Worm (Caenorhabditis elegans): ENCODE results near the gene F52H2.5.

The F52H2.5 gene

ce11 chrX:2591586-2592000, 31.7 kb upstream of the F52H2.5 start (continued):
- TF ChIP-seq ceh-19 (GFP tag; optimal IDR thresholded peaks at IDR 0.05) (no peak), mec-3 (tag; optimal IDR thresholded peaks at IDR 0.05; ENCODE audit: borderline replicate concordance) (no peak), Y22D7AL.16 (tag; optimal IDR thresholded peaks at IDR 0.05) (no peak), fkh-10 (GFP tag; optimal IDR thresholded peaks at IDR 0.05) (no peak), che-1 (tag; optimal IDR thresholded peaks at IDR 0.05) (no peak), F13H6.1 (tag; optimal IDR thresholded peaks at IDR 0.05) (peak; percentile 13)

ce11 chrX:2590777-2591176, 30.9 kb upstream of the F52H2.5 start:
- no peak for TF ChIP-seq ama-1 (optimal IDR thresholded peaks at IDR 0.05)
- TF ChIP-seq fax-1 (tag; optimal IDR thresholded peaks at IDR 0.05): no peak

- TF ChIP-seq ceh-2 (tag; optimal IDR thresholded peaks at IDR 0.05) (no peak), ceh-34 (tag; optimal IDR thresholded peaks at IDR 0.05) (no peak), zip-5 (tag; optimal IDR thresholded peaks at IDR 0.05) (no peak), ceh-19 (GFP tag; optimal IDR thresholded peaks at IDR 0.05) (no peak), syd-9 (tag; optimal IDR thresholded peaks at IDR 0.05) (no peak), elt-2 (tag; optimal IDR thresholded peaks at IDR 0.05) (no peak), ztf-16 (tag; optimal IDR thresholded peaks at IDR 0.05) (no peak), ets-4 (tag; optimal IDR thresholded peaks at IDR 0.05) (no peak), tbx-7 (tag; optimal IDR thresholded peaks at IDR 0.05) (no peak), dve-1 (tag; optimal IDR thresholded peaks at IDR 0.05) (no peak), T23F11.4 (GFP tag; optimal IDR thresholded peaks at IDR 0.05) (no peak), hlh-30 (tag; optimal IDR thresholded peaks at IDR 0.05; ENCODE audit: insufficient read depth) (no peak), ceh-45 (GFP tag; IDR thresholded peaks at IDR 0.05) (no peak), ceh-6 (GFP tag; optimal IDR thresholded peaks at IDR 0.05) (no peak)
These were observed 30.1 kb upstream of the F52H2.5 start for ce11 chrX:2590023-2590422.

DNA sequence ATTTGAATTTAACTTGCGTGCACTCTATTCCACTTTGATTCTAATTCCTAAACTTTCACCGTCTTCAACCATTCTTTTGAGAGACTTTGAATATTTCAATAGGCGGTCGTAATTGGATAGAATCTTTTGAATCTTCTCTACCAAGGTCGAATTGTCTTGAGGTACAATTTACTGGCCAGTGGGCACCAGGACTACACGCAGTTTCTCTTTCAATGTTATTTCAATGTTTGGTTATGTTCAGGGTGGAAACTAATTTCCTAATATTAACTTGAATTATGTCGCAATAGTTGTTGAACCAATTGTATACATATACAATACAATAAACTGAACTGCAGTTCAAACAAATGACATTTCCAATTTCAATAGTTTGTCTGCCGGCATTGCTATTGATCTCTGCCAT, 28.1 kb upstream of the F52H2.5 start:
- TF ChIP-seq elt-4 (tag; optimal IDR thresholded peaks at IDR 0.05) (no peak), C38D4.7 (GFP tag; optimal IDR thresholded peaks at IDR 0.05) (no peak), zip-5 (tag; optimal IDR thresholded peaks at IDR 0.05) (no peak), lin-11 (tag; optimal IDR thresholded peaks at IDR 0.05) (no peak), ceh-34 (tag; optimal IDR thresholded peaks at IDR 0.05) (no peak), pha-2 (tag; optimal IDR thresholded peaks at IDR 0.05) (no peak), odd-2 (tag; optimal IDR thresholded peaks at IDR 0.05) (no peak), ref-2 (tag; optimal IDR thresholded peaks at IDR 0.05) (no peak), rnt-1 (tag; optimal IDR thresholded peaks at IDR 0.05) (no peak), ztf-16 (tag; optimal IDR thresholded peaks at IDR 0.05) (no peak), nhr-11 (tag; optimal IDR thresholded peaks at IDR 0.05) (no peak), dmd-4 (tag; optimal IDR thresholded peaks at IDR 0.05; ENCODE audit: borderline replicate concordance) (no peak), unc-86 (tag; optimal IDR thresholded peaks at IDR 0.05) (no peak), dve-1 (tag; optimal IDR thresholded peaks at IDR 0.05) (no peak), pax-1 (tag; optimal IDR thresholded peaks at IDR 0.05) (no peak), nfya-1 (tag; optimal IDR thresholded peaks at IDR 0.05) (no peak), sox-4 (tag; optimal IDR thresholded peaks at IDR 0.05) (no peak), eyg-1 (tag; optimal IDR thresholded peaks at IDR 0.05) (no peak), ahr-1 (tag; optimal IDR thresholded peaks at IDR 0.05) (no peak), T23F11.4 (GFP tag; optimal IDR thresholded peaks at IDR 0.05) (no peak)

- TF ChIP-seq pax-1 (tag; optimal IDR thresholded peaks at IDR 0.05): no peak
- TF ChIP-seq fax-1 (tag; optimal IDR thresholded peaks at IDR 0.05): no peak
- TF ChIP-seq nhr-11 (tag; optimal IDR thresholded peaks at IDR 0.05): no peak
- no peak for TF ChIP-seq sox-4 (tag; optimal IDR thresholded peaks at IDR 0.05)
- no peak for TF ChIP-seq syd-9 (tag; optimal IDR thresholded peaks at IDR 0.05)
- no peak for TF ChIP-seq unc-3 (GFP tag; conservative IDR thresholded peaks at IDR 0.05)
- TF ChIP-seq unc-3 (tag; optimal IDR thresholded peaks at IDR 0.05): no peak
- no peak for TF ChIP-seq ahr-1 (tag; optimal IDR thresholded peaks at IDR 0.05)
- TF ChIP-seq ceh-14 (tag; optimal IDR thresholded peaks at IDR 0.05): no peak
- no peak for TF ChIP-seq odd-2 (tag; optimal IDR thresholded peaks at IDR 0.05)
- TF ChIP-seq T23F11.4 (GFP tag; optimal IDR thresholded peaks at IDR 0.05): no peak
- no peak for TF ChIP-seq K02D7.2 (tag; optimal IDR thresholded peaks at IDR 0.05)
- TF ChIP-seq ceh-31 (tag; optimal IDR thresholded peaks at IDR 0.05): no peak
- TF ChIP-seq K09A11.1 (tag; optimal IDR thresholded peaks at IDR 0.05; ENCODE audit: insufficient read depth): no peak
- no peak for TF ChIP-seq pha-4 (tag; optimal IDR thresholded peaks at IDR 0.05)
- no peak for TF ChIP-seq ztf-16 (tag; optimal IDR thresholded peaks at IDR 0.05)
- no peak for TF ChIP-seq unc-86 (tag; optimal IDR thresholded peaks at IDR 0.05)
- TF ChIP-seq ets-4 (tag; optimal IDR thresholded peaks at IDR 0.05): no peak
- TF ChIP-seq pat-9 (tag; optimal IDR thresholded peaks at IDR 0.05): no peak
- TF ChIP-seq C38D4.7 (GFP tag; optimal IDR thresholded peaks at IDR 0.05): no peak
These were observed 25.8 kb upstream of the F52H2.5 start, which contains the start of gene H01M10.2 for ce11 chrX:2585655-2586054. TSS of gene H01M10.2 (minus strand) at chrX:2585755.
